ENCODE assay signal across 2 fruit fly cellular contexts in genomic region chr3L:22737732-22738611, dm6.
TF ChIP-seq lines count a peak whose summit lies in the region.

CG11241 (minus strand) TSS chr3L:22738420.

TF ChIP-seq in whole organism, adult, 20 proteins besides CTCF, POLR2A, EP300 and RAD21 (continued from another document):
- no peak for TF ChIP-seq pad (GFP tag; optimal IDR thresholded peaks at IDR 0.05; lab: Kevin White, UChicago)

TF ChIP-seq in whole organism, embryonic, 481 proteins besides CTCF, POLR2A, EP300 and RAD21 (continued from another document):
- TF ChIP-seq CG2199 (GFP tag; IDR thresholded peaks at IDR 0.05; lab: Robert Waterston, UW) (0 out of 3 replicates have a peak, but pooled peaks have one; percentile 41), salm (tag; optimal IDR thresholded peaks at IDR 0.05; lab: Kevin White, UChicago) (no peak), CG10366 (GFP tag; IDR thresholded peaks at IDR 0.05; lab: Robert Waterston, UW) (no peak), CG18599 (GFP tag; optimal IDR thresholded peaks at IDR 0.05; lab: Kevin White, UChicago) (peak; percentile 12), sug (tag; optimal IDR thresholded peaks at IDR 0.05; lab: Kevin White, UChicago) (peak; percentile 100)
